Worm (Caenorhabditis elegans) whole organism, L3 larva: ENCODE measurements around the gene M70.2.
"Not testable (repeated sequence)": the region's sequence is repeated elsewhere in the genome, so short reads cannot be mapped to it uniquely, and the experiment has no call there.

Experiments used
- R02D3.7 ChIP-seq: fragments of 150-350 bp; optimal IDR thresholded peaks from 2 replicates; lab custom pipeline; 2014; ENCODE audit warnings: missing biosample characterization, missing genetic modification characterization
- aly-2 ChIP-seq: fragments of 150-350 bp; optimal IDR thresholded peaks from 2 replicates; lab custom pipeline; 2014; ENCODE audit warnings: missing biosample characterization, missing genetic modification characterization
- ama-1 ChIP-seq: fragments of 150-350 bp; optimal IDR thresholded peaks from 2 replicates; lab custom pipeline; 2018
- ceh-16 ChIP-seq: sonication (generic microtip); optimal IDR thresholded peaks from 2 replicates; lab custom pipeline; 2017; ENCODE audit warnings: missing biosample characterization, missing genetic modification characterization
- ceh-28 ChIP-seq: fragments of 150-350 bp; optimal IDR thresholded peaks from 2 replicates; lab custom pipeline; 2014; ENCODE audit warnings: missing biosample characterization, missing genetic modification reagents, missing genetic modification characterization
- ceh-82 ChIP-seq: fragments of 150-350 bp; optimal IDR thresholded peaks from 2 replicates; lab custom pipeline; 2014; ENCODE audit warnings: missing biosample characterization, missing genetic modification characterization
- ceh-9 ChIP-seq: sonication (generic microtip); optimal IDR thresholded peaks from 2 replicates; lab custom pipeline; 2018; ENCODE audit warnings: missing biosample characterization, missing genetic modification characterization
- daf-12 ChIP-seq: fragments of 150-350 bp; optimal IDR thresholded peaks from 2 replicates; lab custom pipeline; 2014; ENCODE audit warnings: missing biosample characterization, missing genetic modification reagents, missing genetic modification characterization
- egl-27 ChIP-seq: sonication (generic microtip); optimal IDR thresholded peaks from 4 replicates; lab custom pipeline; 2017; ENCODE audit warnings: missing biosample characterization, missing genetic modification reagents, missing genetic modification characterization
- egl-5 ChIP-seq: fragments of 150-350 bp; optimal IDR thresholded peaks from 2 replicates; lab custom pipeline; 2017; ENCODE audit warnings: missing biosample characterization, missing genetic modification reagents, missing genetic modification characterization, inconsistent platforms
- elt-1 ChIP-seq: fragments of 150-350 bp; optimal IDR thresholded peaks from 2 replicates; lab custom pipeline; 2014; ENCODE audit warnings: missing biosample characterization, missing genetic modification characterization
- elt-2 ChIP-seq: sonication (generic microtip); optimal IDR thresholded peaks from 2 replicates; lab custom pipeline; 2016; ENCODE audit warnings: missing genetic modification reagents, mild to moderate bottlenecking, missing genetic modification characterization, missing compliant biosample characterization
- eor-1 ChIP-seq, 2 experiments: fragments of 150-350 bp; optimal IDR thresholded peaks; 2 replicates each; lab custom pipeline; 2014 to 2018; ENCODE audit warnings: missing biosample characterization in 2 of 2, missing genetic modification characterization in 2 of 2
- fkh-10 ChIP-seq: sonication (generic microtip); optimal IDR thresholded peaks from 2 replicates; lab custom pipeline; 2017; ENCODE audit warnings: missing biosample characterization, missing genetic modification reagents, missing genetic modification characterization
- hmg-11 ChIP-seq: sonication (generic microtip); optimal IDR thresholded peaks from 2 replicates; lab custom pipeline; 2016; ENCODE audit warnings: missing genetic modification characterization, missing compliant biosample characterization
- jun-1 ChIP-seq: fragments of 150-350 bp; optimal IDR thresholded peaks from 2 replicates; lab custom pipeline; 2014; ENCODE audit warnings: missing biosample characterization, missing genetic modification reagents, missing genetic modification characterization
- lin-15B ChIP-seq: fragments of 150-350 bp; optimal IDR thresholded peaks from 2 replicates; lab custom pipeline; 2014; ENCODE audit warnings: missing biosample characterization, missing genetic modification characterization
- lin-39 ChIP-seq: fragments of 150-350 bp; optimal IDR thresholded peaks from 2 replicates; lab custom pipeline; 2018; ENCODE audit warnings: missing biosample characterization, missing genetic modification reagents, missing genetic modification characterization
- lsy-12 ChIP-seq: sonication (generic microtip); optimal IDR thresholded peaks from 2 replicates; lab custom pipeline; 2016; ENCODE audit warnings: mild to moderate bottlenecking, missing genetic modification characterization, missing compliant biosample characterization
- mdl-1 ChIP-seq: fragments of 150-350 bp; optimal IDR thresholded peaks from 2 replicates; lab custom pipeline; 2014; ENCODE audit warnings: missing biosample characterization, missing genetic modification characterization
- mml-1 ChIP-seq: fragments of 150-350 bp; sonication (generic microtip); optimal IDR thresholded peaks from 3 replicates; lab custom pipeline; 2014; ENCODE audit warnings: missing biosample characterization, missing genetic modification characterization
- nfya-1 ChIP-seq: sonication (generic microtip); optimal IDR thresholded peaks from 2 replicates; lab custom pipeline; 2017; ENCODE audit warnings: missing genetic modification characterization, mild to moderate bottlenecking, missing compliant biosample characterization, antibody characterized with exemption, moderate library complexity; ENCODE audit not compliant: insufficient read depth
- nhr-11 ChIP-seq: fragments of 150-350 bp; optimal IDR thresholded peaks from 2 replicates; lab custom pipeline; 2014; ENCODE audit warnings: missing biosample characterization, missing genetic modification characterization
- nhr-12 ChIP-seq: fragments of 150-350 bp; optimal IDR thresholded peaks from 2 replicates; lab custom pipeline; 2014; ENCODE audit warnings: missing biosample characterization, missing genetic modification characterization
- nhr-23 ChIP-seq: fragments of 150-350 bp; optimal IDR thresholded peaks from 2 replicates; lab custom pipeline; 2014; ENCODE audit warnings: missing biosample characterization, missing genetic modification reagents, missing genetic modification characterization
- nhr-237 ChIP-seq: fragments of 150-350 bp; optimal IDR thresholded peaks from 2 replicates; lab custom pipeline; 2014; ENCODE audit warnings: missing biosample characterization, missing genetic modification characterization
- nhr-25 ChIP-seq: sonication (generic microtip); optimal IDR thresholded peaks from 2 replicates; lab custom pipeline; 2017; ENCODE audit warnings: missing biosample characterization, missing genetic modification characterization
- nhr-28 ChIP-seq: fragments of 150-350 bp; optimal IDR thresholded peaks from 2 replicates; lab custom pipeline; 2014; ENCODE audit warnings: missing biosample characterization, missing genetic modification characterization
- nhr-67 ChIP-seq: fragments of 150-350 bp; optimal IDR thresholded peaks from 2 replicates; lab custom pipeline; 2014; ENCODE audit warnings: missing biosample characterization, missing genetic modification characterization
- nhr-76 ChIP-seq: fragments of 150-350 bp; sonication (generic microtip); optimal IDR thresholded peaks from 5 replicates; lab custom pipeline; 2014; ENCODE audit warnings: missing biosample characterization, missing genetic modification characterization
- pha-4 ChIP-seq: fragments of 150-350 bp; optimal IDR thresholded peaks from 2 replicates; lab custom pipeline; 2014; ENCODE audit warnings: missing biosample characterization, missing genetic modification reagents, missing genetic modification characterization
- pqm-1 ChIP-seq: fragments of 150-350 bp; optimal IDR thresholded peaks from 2 replicates; lab custom pipeline; 2017; ENCODE audit warnings: missing biosample characterization, missing genetic modification characterization, inconsistent platforms
- sea-2 ChIP-seq: fragments of 150-350 bp; sonication (generic microtip); optimal IDR thresholded peaks from 4 replicates; lab custom pipeline; 2014; ENCODE audit warnings: missing biosample characterization, missing genetic modification reagents, missing genetic modification characterization
- skn-1 ChIP-seq: fragments of 150-350 bp; optimal IDR thresholded peaks from 2 replicates; lab custom pipeline; 2014; ENCODE audit warnings: missing biosample characterization, missing genetic modification characterization
- snpc-4 ChIP-seq: fragments of 150-350 bp; optimal IDR thresholded peaks from 2 replicates; lab custom pipeline; 2014; ENCODE audit warnings: missing biosample characterization, missing genetic modification characterization
- unc-62 ChIP-seq: fragments of 150-350 bp; sonication (generic microtip); optimal IDR thresholded peaks from 4 replicates; lab custom pipeline; 2014; ENCODE audit warnings: missing biosample characterization, missing genetic modification reagents, missing genetic modification characterization
- zag-1 ChIP-seq: fragments of 150-350 bp; optimal IDR thresholded peaks from 2 replicates; lab custom pipeline; 2014; ENCODE audit warnings: missing biosample characterization, missing genetic modification characterization
- ztf-11 ChIP-seq: fragments of 150-350 bp; optimal IDR thresholded peaks from 2 replicates; lab custom pipeline; 2014; ENCODE audit warnings: missing biosample characterization, missing genetic modification characterization
- ztf-4 ChIP-seq: fragments of 150-350 bp; optimal IDR thresholded peaks from 2 replicates; lab custom pipeline; 2014; ENCODE audit warnings: missing biosample characterization, missing genetic modification characterization

The M70.2 gene

DNA sequence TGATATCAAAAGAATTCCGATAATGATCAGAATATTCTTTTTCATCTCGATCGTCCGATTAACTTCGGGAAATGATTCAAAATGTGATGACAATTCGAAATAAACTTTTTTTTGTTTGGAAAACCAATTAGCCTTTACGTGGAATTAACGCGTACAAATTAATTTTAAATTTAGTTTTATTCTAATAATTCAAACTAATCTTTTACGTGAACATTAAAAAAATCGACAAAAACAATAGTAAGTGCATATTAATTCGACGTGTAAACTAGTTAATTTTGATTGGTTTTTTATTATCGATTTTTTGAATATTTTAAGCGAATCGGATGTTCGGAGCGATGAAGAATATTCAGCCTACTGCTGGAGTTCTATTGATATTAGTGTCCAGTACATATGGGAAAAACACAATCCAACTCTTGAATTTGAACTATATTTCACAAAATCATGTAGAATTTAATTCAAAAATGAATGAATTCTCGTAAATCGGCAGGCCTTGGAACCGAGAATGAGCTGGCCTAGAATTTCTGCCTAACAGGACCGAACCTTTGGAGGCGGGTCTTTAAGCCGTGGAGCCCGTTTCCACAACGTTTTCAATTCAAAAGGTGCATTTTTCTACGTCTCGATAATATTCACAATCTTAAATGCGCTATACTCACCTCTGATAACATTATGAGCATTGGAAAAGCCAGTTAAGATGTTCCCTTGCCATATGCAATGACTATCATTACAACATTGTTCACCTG, at the start of gene M70.2, which contains the start of gene M70.3:
Gene M70.2 (plus strand): TSS at position 690 of the 740 bp plus-strand sequence.
Gene M70.3 (minus strand): TSS at position 101 of the 740 bp plus-strand sequence.
- TF ChIP-seq sea-2 (GFP tag; lab: Kevin White, UChicago) (no peak), pha-4 (no peak), nhr-12 (no peak), egl-27 (tag; lab: Kevin White, UChicago) (no peak), elt-2 (tag; lab: Kevin White, UChicago) (no peak), mdl-1 (no peak), ceh-82 (tag; lab: Kevin White, UChicago) (no peak), nhr-23 (tag; lab: Kevin White, UChicago) (no peak), ama-1 (lab: Kevin White, UChicago) (no peak), nhr-25 (no peak), ceh-28 (tag; lab: Kevin White, UChicago) (no peak), lin-39 (tag; lab: Kevin White, UChicago) (no peak), egl-5 (no peak), jun-1 (no peak), eor-1 (tag; optimal IDR thresholded peaks at IDR 0.05; lab: Kevin White, UChicago) (no peak), nfya-1 (tag; lab: Kevin White, UChicago) (no peak), nhr-28 (tag; lab: Kevin White, UChicago) (no peak), R02D3.7 (tag; lab: Kevin White, UChicago) (no peak), ceh-16 (tag; lab: Kevin White, UChicago) (no peak)

DNA sequence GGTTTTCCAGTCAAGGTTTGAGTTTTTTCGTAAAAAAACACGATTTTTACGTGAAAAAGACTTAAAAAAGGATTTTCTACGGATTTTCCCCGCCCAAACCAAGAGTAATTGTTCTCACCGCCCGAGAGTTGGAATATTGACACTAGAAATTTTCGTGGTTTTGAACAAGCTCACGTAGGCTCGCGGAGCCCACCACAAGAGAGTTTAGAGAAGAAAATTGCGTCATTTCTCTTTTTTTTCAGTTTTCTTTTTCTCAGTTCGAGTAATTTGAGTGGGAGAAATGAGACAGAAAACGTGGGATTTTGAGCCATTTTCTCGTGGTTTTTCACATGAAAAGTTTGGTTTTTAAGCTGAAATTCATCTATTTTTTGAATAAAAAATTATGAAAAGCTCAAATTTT, 49.3 kb upstream of the M70.2 start:
- TF ChIP-seq nfya-1 (tag; lab: Kevin White, UChicago) (peak; percentile 8), daf-12 (tag; lab: Kevin White, UChicago) (no peak)
- TF ChIP-seq, all 47 proteins: peak for 1

DNA sequence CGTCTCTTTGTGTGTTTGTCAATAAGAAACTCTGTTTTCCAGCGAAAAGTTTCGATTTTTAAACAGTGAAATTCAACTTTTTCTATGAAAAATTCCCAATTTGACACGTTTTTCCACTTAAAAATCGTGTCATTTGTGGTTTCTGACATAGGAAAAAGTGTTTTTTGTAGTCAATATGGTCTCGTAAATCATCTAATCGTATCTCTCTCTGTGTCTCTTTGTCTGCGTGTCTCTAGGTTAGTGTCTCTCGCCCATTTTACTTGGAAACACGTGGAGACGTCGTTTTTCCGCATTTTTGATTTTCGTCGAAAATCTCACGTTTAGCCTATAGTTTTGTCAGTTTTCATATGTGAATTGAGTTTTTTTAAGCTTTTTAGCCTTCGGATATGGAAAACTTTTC, 47.2 kb upstream of the M70.2 start:
- TF ChIP-seq lin-39 (tag; lab: Kevin White, UChicago) (no peak), lsy-12 (tag; lab: Kevin White, UChicago) (no peak)

DNA sequence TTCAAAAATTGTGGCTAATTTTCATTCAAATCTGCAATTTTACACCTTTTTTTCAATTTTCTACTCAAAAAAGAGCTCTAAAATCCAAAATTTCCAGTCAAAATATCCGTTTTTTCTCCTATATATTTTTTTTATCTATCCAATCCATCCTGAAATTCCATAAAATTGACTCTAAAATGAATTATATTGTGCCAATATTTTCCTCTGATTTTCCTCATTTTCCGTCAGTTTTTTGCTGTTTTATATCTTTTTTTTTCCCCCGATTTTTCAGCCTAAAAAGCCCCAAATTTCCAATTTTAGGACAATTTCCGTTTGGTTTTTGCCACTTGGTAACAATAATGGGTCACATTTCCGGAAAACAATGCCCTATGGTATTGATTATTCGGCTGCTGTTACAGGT, 44.1 kb upstream of the M70.2 start, which contains the start of gene Y71G10AR.4:
Gene Y71G10AR.4 (plus strand): TSS at position 301 of the 400 bp plus-strand sequence.
- TF ChIP-seq nhr-28 (tag; lab: Kevin White, UChicago): no peak
- TF ChIP-seq zag-1 (tag; lab: Kevin White, UChicago): no peak

DNA sequence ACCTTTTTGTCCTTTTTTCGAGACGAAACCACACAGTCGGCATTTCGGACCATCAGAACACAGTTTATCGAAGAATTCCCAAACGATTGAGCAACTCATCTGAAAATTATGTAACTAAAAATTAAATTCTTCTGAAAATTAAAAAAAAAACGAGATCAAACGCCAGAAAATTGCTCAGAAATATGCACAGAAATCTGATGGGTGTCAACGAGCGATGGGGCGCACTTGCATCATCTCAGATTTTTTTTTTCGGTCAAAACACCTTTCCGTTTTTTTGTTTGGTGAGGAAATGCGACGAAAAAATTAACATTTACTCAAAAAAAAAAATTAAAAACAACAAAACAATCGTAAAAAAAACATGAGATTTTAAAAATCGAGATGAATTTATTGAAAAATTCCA, 26.1 kb upstream of the M70.2 start, which contains the start of gene T04C4.3:
Gene T04C4.3 (minus strand): TSS at position 101 of the 400 bp plus-strand sequence.
- TF ChIP-seq aly-2, nhr-67, ceh-28 (tag; lab: Kevin White, UChicago): not testable (repeated sequence)

DNA sequence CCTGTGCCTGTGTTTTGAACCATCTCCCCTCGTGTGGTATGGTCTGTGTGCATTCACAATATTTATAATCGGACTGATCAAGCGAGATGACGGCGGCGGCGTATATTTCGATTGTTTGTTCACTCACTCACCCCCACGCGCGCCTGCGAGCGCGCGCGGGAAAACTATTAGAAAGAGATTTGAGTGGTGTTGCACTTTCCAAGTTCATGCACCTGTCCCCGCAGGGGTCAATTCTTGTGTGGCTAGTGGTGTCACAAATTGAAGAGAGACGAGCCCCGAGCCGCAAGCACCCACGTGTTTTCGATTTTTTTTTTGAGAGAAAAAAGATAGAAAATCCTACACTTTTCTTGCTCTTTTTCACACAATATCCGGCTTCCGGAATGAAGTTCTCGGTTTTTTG, 25.6 kb upstream of the M70.2 start:
- peak; percentile 82 for TF ChIP-seq lin-39 (tag; lab: Kevin White, UChicago)
- TF ChIP-seq nhr-12: no peak
- peak; percentile 36 for TF ChIP-seq nfya-1 (tag; lab: Kevin White, UChicago)
- no peak for TF ChIP-seq sea-2 (GFP tag; lab: Kevin White, UChicago)
- TF ChIP-seq pha-4: peak; percentile 61
- TF ChIP-seq nhr-237 (tag; lab: Kevin White, UChicago): no peak
- no peak for TF ChIP-seq eor-1 (tag; optimal IDR thresholded peaks at IDR 0.05; lab: Kevin White, UChicago)
- TF ChIP-seq egl-5: no peak
- no peak for TF ChIP-seq nhr-25

DNA sequence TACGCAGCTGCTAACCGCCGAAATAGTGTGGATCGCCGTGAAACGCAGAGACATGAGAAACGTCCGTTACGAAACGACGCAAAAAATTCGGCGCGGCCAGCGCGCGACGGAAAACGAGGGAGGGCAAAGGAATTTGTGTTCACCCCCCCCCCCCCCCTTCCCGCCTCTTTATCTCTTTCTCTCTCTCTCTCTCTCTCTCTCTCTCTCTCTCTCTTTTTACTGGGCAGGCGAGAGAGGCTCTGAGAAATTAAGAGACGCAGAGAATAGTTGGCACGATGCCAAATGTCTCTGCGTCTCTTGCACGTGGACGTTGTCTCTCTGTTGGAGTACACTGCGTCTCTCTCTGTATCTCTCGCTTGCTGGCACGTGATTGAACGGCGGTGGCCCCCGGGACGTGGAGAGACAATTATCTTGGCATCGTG, 23.5 kb upstream of the M70.2 start:
- TF ChIP-seq fkh-10 (GFP tag; lab: Kevin White, UChicago): peak; percentile 79
- peak; percentile 71 for TF ChIP-seq unc-62 (GFP tag; lab: Kevin White, UChicago)
- peak; percentile 81 for TF ChIP-seq hmg-11
- peak; percentile 44 for TF ChIP-seq pqm-1 (tag; lab: Kevin White, UChicago)
- TF ChIP-seq nhr-237 (tag; lab: Kevin White, UChicago): no peak
- TF ChIP-seq ztf-11 (tag; lab: Kevin White, UChicago): no peak
- TF ChIP-seq skn-1 (tag; lab: Kevin White, UChicago): peak; percentile 37
- no peak for TF ChIP-seq aly-2 (tag; lab: Kevin White, UChicago)
- peak; percentile 23 for TF ChIP-seq ztf-4
- TF ChIP-seq snpc-4: peak; percentile 6
- TF ChIP-seq ceh-16 (tag; lab: Kevin White, UChicago): no peak
- TF ChIP-seq nhr-12: no peak
- peak; percentile 78 for TF ChIP-seq egl-27 (tag; lab: Kevin White, UChicago)
- peak; percentile 63 for TF ChIP-seq elt-1
- peak; percentile 79 for TF ChIP-seq lin-15B
- no peak for TF ChIP-seq ceh-9 (tag; lab: Kevin White, UChicago)
- TF ChIP-seq nhr-76 (tag; lab: Kevin White, UChicago): no peak
- peak; percentile 87 for TF ChIP-seq nhr-11 (tag; lab: Kevin White, UChicago)
- no peak for TF ChIP-seq nhr-28 (tag; lab: Kevin White, UChicago)
- peak; percentile 67 for TF ChIP-seq mml-1 (tag; lab: Kevin White, UChicago)
- peak; percentile 71 for TF ChIP-seq ama-1 (lab: Kevin White, UChicago)
